Fruit fly (Drosophila melanogaster): ENCODE measurements around the gene CG3698.

CG3698 gene

dm6 chr3L:20826950-20827910 lies 29.1 kb upstream of the CG3698 start (continued):
- TF ChIP-seq slbo (GFP tag; IDR thresholded peaks at IDR 0.05) = peak; percentile 76
- TF ChIP-seq eve (GFP tag; optimal IDR thresholded peaks at IDR 0.05) = no peak
- peak; percentile 13 for TF ChIP-seq Asciz (GFP tag; optimal IDR thresholded peaks at IDR 0.05)
- TF ChIP-seq CG6272 (GFP tag; IDR thresholded peaks at IDR 0.05) = no peak
- no peak for TF ChIP-seq CG6654 (GFP tag; optimal IDR thresholded peaks at IDR 0.05)
- TF ChIP-seq chn (GFP tag; optimal IDR thresholded peaks at IDR 0.05) = no peak
- no peak for TF ChIP-seq Med (GFP tag)
- TF ChIP-seq tio (GFP tag; optimal IDR thresholded peaks at IDR 0.05) = peak; percentile 45
- peak; percentile 18 for TF ChIP-seq CG18619 (GFP tag; optimal IDR thresholded peaks at IDR 0.05)
- TF ChIP-seq lab (GFP tag; optimal IDR thresholded peaks at IDR 0.05) = no peak
- no peak for TF ChIP-seq Doc2 (GFP tag; IDR thresholded peaks at IDR 0.05)
- TF ChIP-seq Hsf (GFP tag; optimal IDR thresholded peaks at IDR 0.05) = peak; percentile 15
- TF ChIP-seq br (optimal IDR thresholded peaks at IDR 0.05) = no peak
- TF ChIP-seq bigmax (GFP tag; optimal IDR thresholded peaks at IDR 0.05) = no peak
- TF ChIP-seq CG11398 (GFP tag; optimal IDR thresholded peaks at IDR 0.05) = no peak
- TF ChIP-seq YL-1 (GFP tag; optimal IDR thresholded peaks at IDR 0.05) = no peak
- no peak for TF ChIP-seq HLH54F (GFP tag; optimal IDR thresholded peaks at IDR 0.05)
- no peak for TF ChIP-seq CG18476 (GFP tag; optimal IDR thresholded peaks at IDR 0.05)
- no peak for TF ChIP-seq Mad (GFP tag; optimal IDR thresholded peaks at IDR 0.05)
- no peak for TF ChIP-seq mld (GFP tag; IDR thresholded peaks at IDR 0.05; ENCODE audit: partially characterized antibody)
- no peak for TF ChIP-seq ATbp (GFP tag; optimal IDR thresholded peaks at IDR 0.05)
- peak; percentile 21 for TF ChIP-seq PHDP (tag; optimal IDR thresholded peaks at IDR 0.05)
- TF ChIP-seq odd (GFP tag; optimal IDR thresholded peaks at IDR 0.05) = no peak
- TF ChIP-seq CG10431 (GFP tag; optimal IDR thresholded peaks at IDR 0.05) = no peak
- TF ChIP-seq CG7556 (GFP tag; optimal IDR thresholded peaks at IDR 0.05) = peak; percentile 16
- no peak for TF ChIP-seq unpg (GFP tag; optimal IDR thresholded peaks at IDR 0.05)
- TF ChIP-seq CG31441 (GFP tag; IDR thresholded peaks at IDR 0.05) = peak; percentile 11; the same call in 1 of the 2 replicates
- no peak for TF ChIP-seq kay (GFP tag; optimal IDR thresholded peaks at IDR 0.05)
- TF ChIP-seq CG8281 (tag; optimal IDR thresholded peaks at IDR 0.05) = no peak
- no peak for TF ChIP-seq CG18011 (GFP tag; optimal IDR thresholded peaks at IDR 0.05)
- no peak for TF ChIP-seq exex (tag; optimal IDR thresholded peaks at IDR 0.05)
- peak; percentile 48 for TF ChIP-seq Xbp1 (GFP tag; optimal IDR thresholded peaks at IDR 0.05)
- TF ChIP-seq al (GFP tag; IDR thresholded peaks at IDR 0.05) = no peak; the same call in 1 of the 2 replicates
- TF ChIP-seq wor (GFP tag; IDR thresholded peaks at IDR 0.05) = no peak
- TF ChIP-seq seq (GFP tag; IDR thresholded peaks at IDR 0.05) = peak; percentile 26; the same call in 1 of the 2 replicates
- no peak for TF ChIP-seq ase (GFP tag; IDR thresholded peaks at IDR 0.05)
- TF ChIP-seq zen2 (GFP tag; IDR thresholded peaks at IDR 0.05; ENCODE audit: partially characterized antibody) = no peak
- peak; percentile 51 for TF ChIP-seq lilli (GFP tag; optimal IDR thresholded peaks at IDR 0.05)
- no peak for TF ChIP-seq hkb (optimal IDR thresholded peaks at IDR 0.05)
- 0 out of 2 replicates have a peak, but pooled peaks have one; percentile 8 for TF ChIP-seq hkb (GFP tag; IDR thresholded peaks at IDR 0.05)
- no peak for TF ChIP-seq CG16815 (GFP tag; optimal IDR thresholded peaks at IDR 0.05)
- peak; percentile 47 for TF ChIP-seq gem (tag; optimal IDR thresholded peaks at IDR 0.05)
- no peak for TF ChIP-seq caup (GFP tag; optimal IDR thresholded peaks at IDR 0.05; ENCODE audit: severe bottlenecking)
- no peak for TF ChIP-seq CG10959 (GFP tag; IDR thresholded peaks at IDR 0.05)
- peak; percentile 19 for TF ChIP-seq cwo (GFP tag; optimal IDR thresholded peaks at IDR 0.05)
- no peak for TF ChIP-seq Lpt (GFP tag; optimal IDR thresholded peaks at IDR 0.05)

Measured in whole organism, embryonic.